Worm (Caenorhabditis elegans) whole organism, L3 larva: ENCODE measurements around the gene tag-280.

Source experiments
- R02D3.7 ChIP-seq: fragments of 150-350 bp; optimal IDR thresholded peaks from 2 replicates; lab custom pipeline; 2014; ENCODE audit warnings: missing biosample characterization, missing genetic modification characterization
- aly-2 ChIP-seq: fragments of 150-350 bp; optimal IDR thresholded peaks from 2 replicates; lab custom pipeline; 2014; ENCODE audit warnings: missing biosample characterization, missing genetic modification characterization
- ama-1 ChIP-seq: fragments of 150-350 bp; optimal IDR thresholded peaks from 2 replicates; lab custom pipeline; 2018
- ceh-16 ChIP-seq: sonication (generic microtip); optimal IDR thresholded peaks from 2 replicates; lab custom pipeline; 2017; ENCODE audit warnings: missing biosample characterization, missing genetic modification characterization
- ceh-28 ChIP-seq: fragments of 150-350 bp; optimal IDR thresholded peaks from 2 replicates; lab custom pipeline; 2014; ENCODE audit warnings: missing biosample characterization, missing genetic modification reagents, missing genetic modification characterization
- ceh-82 ChIP-seq: fragments of 150-350 bp; optimal IDR thresholded peaks from 2 replicates; lab custom pipeline; 2014; ENCODE audit warnings: missing biosample characterization, missing genetic modification characterization
- ceh-9 ChIP-seq: sonication (generic microtip); optimal IDR thresholded peaks from 2 replicates; lab custom pipeline; 2018; ENCODE audit warnings: missing biosample characterization, missing genetic modification characterization
- daf-12 ChIP-seq: fragments of 150-350 bp; optimal IDR thresholded peaks from 2 replicates; lab custom pipeline; 2014; ENCODE audit warnings: missing biosample characterization, missing genetic modification reagents, missing genetic modification characterization
- egl-5 ChIP-seq: fragments of 150-350 bp; optimal IDR thresholded peaks from 2 replicates; lab custom pipeline; 2017; ENCODE audit warnings: missing biosample characterization, missing genetic modification reagents, missing genetic modification characterization, inconsistent platforms
- elt-1 ChIP-seq: fragments of 150-350 bp; optimal IDR thresholded peaks from 2 replicates; lab custom pipeline; 2014; ENCODE audit warnings: missing biosample characterization, missing genetic modification characterization
- elt-2 ChIP-seq: sonication (generic microtip); optimal IDR thresholded peaks from 2 replicates; lab custom pipeline; 2016; ENCODE audit warnings: missing genetic modification reagents, mild to moderate bottlenecking, missing genetic modification characterization, missing compliant biosample characterization
- elt-3 ChIP-seq, 3 experiments: fragments of 150-350 bp in 1 of 3; sonication (generic microtip) in 2 of 3; optimal IDR thresholded peaks; 2 replicates in 2 of 3; 4 replicates in 1 of 3; lab custom pipeline; 2014 to 2017; ENCODE audit warnings: missing biosample characterization in 3 of 3, missing genetic modification characterization in 3 of 3
- eor-1 ChIP-seq, 2 experiments: fragments of 150-350 bp; optimal IDR thresholded peaks; 2 replicates each; lab custom pipeline; 2014 to 2018; ENCODE audit warnings: missing biosample characterization in 2 of 2, missing genetic modification characterization in 2 of 2
- fkh-2 ChIP-seq: fragments of 150-350 bp; optimal IDR thresholded peaks from 2 replicates; lab custom pipeline; 2014; ENCODE audit warnings: missing biosample characterization, missing genetic modification reagents, missing genetic modification characterization
- fos-1 ChIP-seq: fragments of 150-350 bp; optimal IDR thresholded peaks from 2 replicates; lab custom pipeline; 2014; ENCODE audit warnings: missing biosample characterization, missing genetic modification characterization
- jun-1 ChIP-seq: fragments of 150-350 bp; optimal IDR thresholded peaks from 2 replicates; lab custom pipeline; 2014; ENCODE audit warnings: missing biosample characterization, missing genetic modification reagents, missing genetic modification characterization
- mdl-1 ChIP-seq: fragments of 150-350 bp; optimal IDR thresholded peaks from 2 replicates; lab custom pipeline; 2014; ENCODE audit warnings: missing biosample characterization, missing genetic modification characterization
- mml-1 ChIP-seq: fragments of 150-350 bp; sonication (generic microtip); optimal IDR thresholded peaks from 3 replicates; lab custom pipeline; 2014; ENCODE audit warnings: missing biosample characterization, missing genetic modification characterization
- nfya-1 ChIP-seq: sonication (generic microtip); optimal IDR thresholded peaks from 2 replicates; lab custom pipeline; 2017; ENCODE audit warnings: missing genetic modification characterization, mild to moderate bottlenecking, missing compliant biosample characterization, antibody characterized with exemption, moderate library complexity; ENCODE audit not compliant: insufficient read depth
- nhr-11 ChIP-seq: fragments of 150-350 bp; optimal IDR thresholded peaks from 2 replicates; lab custom pipeline; 2014; ENCODE audit warnings: missing biosample characterization, missing genetic modification characterization
- nhr-23 ChIP-seq: fragments of 150-350 bp; optimal IDR thresholded peaks from 2 replicates; lab custom pipeline; 2014; ENCODE audit warnings: missing biosample characterization, missing genetic modification reagents, missing genetic modification characterization
- nhr-237 ChIP-seq: fragments of 150-350 bp; optimal IDR thresholded peaks from 2 replicates; lab custom pipeline; 2014; ENCODE audit warnings: missing biosample characterization, missing genetic modification characterization
- nhr-28 ChIP-seq: fragments of 150-350 bp; optimal IDR thresholded peaks from 2 replicates; lab custom pipeline; 2014; ENCODE audit warnings: missing biosample characterization, missing genetic modification characterization
- nhr-76 ChIP-seq: fragments of 150-350 bp; sonication (generic microtip); optimal IDR thresholded peaks from 5 replicates; lab custom pipeline; 2014; ENCODE audit warnings: missing biosample characterization, missing genetic modification characterization
- pha-4 ChIP-seq: fragments of 150-350 bp; optimal IDR thresholded peaks from 2 replicates; lab custom pipeline; 2014; ENCODE audit warnings: missing biosample characterization, missing genetic modification reagents, missing genetic modification characterization
- sea-2 ChIP-seq: fragments of 150-350 bp; sonication (generic microtip); optimal IDR thresholded peaks from 4 replicates; lab custom pipeline; 2014; ENCODE audit warnings: missing biosample characterization, missing genetic modification reagents, missing genetic modification characterization
- skn-1 ChIP-seq: fragments of 150-350 bp; optimal IDR thresholded peaks from 2 replicates; lab custom pipeline; 2014; ENCODE audit warnings: missing biosample characterization, missing genetic modification characterization
- snpc-4 ChIP-seq: fragments of 150-350 bp; optimal IDR thresholded peaks from 2 replicates; lab custom pipeline; 2014; ENCODE audit warnings: missing biosample characterization, missing genetic modification characterization
- unc-39 ChIP-seq: sonication (generic microtip); optimal IDR thresholded peaks from 4 replicates; lab custom pipeline; 2017; ENCODE audit warnings: missing biosample characterization, missing genetic modification characterization
- unc-62 ChIP-seq: fragments of 150-350 bp; sonication (generic microtip); optimal IDR thresholded peaks from 4 replicates; lab custom pipeline; 2014; ENCODE audit warnings: missing biosample characterization, missing genetic modification reagents, missing genetic modification characterization
- ztf-11 ChIP-seq: fragments of 150-350 bp; optimal IDR thresholded peaks from 2 replicates; lab custom pipeline; 2014; ENCODE audit warnings: missing biosample characterization, missing genetic modification characterization
- ztf-4 ChIP-seq: fragments of 150-350 bp; optimal IDR thresholded peaks from 2 replicates; lab custom pipeline; 2014; ENCODE audit warnings: missing biosample characterization, missing genetic modification characterization

The tag-280 gene

ce11 chrII:12462244-12462643, 1.8 kb downstream of the tag-280 start, which contains the start of gene F15A4.2:
Gene F15A4.2 (plus strand): TSS chrII:12462544.
- TF ChIP-seq eor-1 (tag; optimal IDR thresholded peaks at IDR 0.05; lab: Kevin White, UChicago) = no peak
- no peak for TF ChIP-seq elt-3 (tag; optimal IDR thresholded peaks at IDR 0.05; lab: Kevin White, UChicago)
- TF ChIP-seq aly-2 = no peak
- TF ChIP-seq ceh-9 (tag; lab: Kevin White, UChicago) = no peak
- no peak for TF ChIP-seq mml-1 (tag; lab: Kevin White, UChicago)
- TF ChIP-seq nhr-28 = no peak
- no peak for TF ChIP-seq mdl-1 (tag; lab: Kevin White, UChicago)
- TF ChIP-seq unc-62 (GFP tag; lab: Kevin White, UChicago) = no peak
- TF ChIP-seq elt-1 = no peak
- TF ChIP-seq skn-1 (tag; lab: Kevin White, UChicago) = no peak
- TF ChIP-seq sea-2 (GFP tag; lab: Kevin White, UChicago) = no peak
- no peak for TF ChIP-seq nhr-11
- TF ChIP-seq elt-2 (tag; lab: Kevin White, UChicago) = no peak
- no peak for TF ChIP-seq nhr-76 (tag; lab: Kevin White, UChicago)
- TF ChIP-seq egl-5 = no peak
- TF ChIP-seq nhr-237 (tag; lab: Kevin White, UChicago) = no peak
- no peak for TF ChIP-seq fkh-2 (tag; lab: Kevin White, UChicago)
- TF ChIP-seq ztf-4 (tag; lab: Kevin White, UChicago) = no peak
- TF ChIP-seq ama-1 (lab: Kevin White, UChicago) = no peak
- TF ChIP-seq, all 47 proteins: peak for 0

- TF ChIP-seq snpc-4 (no peak), skn-1 (tag; lab: Kevin White, UChicago) (no peak), mdl-1 (tag; lab: Kevin White, UChicago) (no peak), elt-1 (no peak), ztf-11 (tag; lab: Kevin White, UChicago) (no peak), ztf-4 (tag; lab: Kevin White, UChicago) (no peak), ama-1 (lab: Kevin White, UChicago) (no peak), nhr-23 (no peak), unc-62 (GFP tag; lab: Kevin White, UChicago) (no peak), daf-12 (tag; lab: Kevin White, UChicago) (no peak)
These were observed 5.1 kb downstream of the tag-280 start, which contains the start of gene sre-37 for ce11 chrII:12465557-12465956. Gene sre-37 (plus strand): TSS chrII:12465857.

ce11 chrII:12467047-12467446, 6.6 kb downstream of the tag-280 start, which contains the start of gene srg-16:
Gene srg-16 (plus strand): TSS chrII:12467133.
- TF ChIP-seq ztf-4 (tag; lab: Kevin White, UChicago) (no peak), snpc-4 (no peak), elt-3 (tag; optimal IDR thresholded peaks at IDR 0.05; lab: Kevin White, UChicago) (no peak), ama-1 (lab: Kevin White, UChicago) (no peak), elt-2 (tag; lab: Kevin White, UChicago) (no peak), R02D3.7 (no peak), nhr-237 (tag; lab: Kevin White, UChicago) (no peak), ceh-28 (tag; lab: Kevin White, UChicago) (no peak), pha-4 (tag; lab: Kevin White, UChicago) (no peak), jun-1 (tag; lab: Kevin White, UChicago) (no peak), ceh-82 (tag; lab: Kevin White, UChicago) (no peak), unc-62 (GFP tag; lab: Kevin White, UChicago) (no peak)

- no peak for TF ChIP-seq elt-1
- no peak for TF ChIP-seq nhr-11
- no peak for TF ChIP-seq ztf-11 (tag; lab: Kevin White, UChicago)
- TF ChIP-seq mdl-1 (tag; lab: Kevin White, UChicago) = no peak
- TF ChIP-seq fos-1 = no peak
- TF ChIP-seq nfya-1 (tag; lab: Kevin White, UChicago) = no peak
- TF ChIP-seq daf-12 (tag; lab: Kevin White, UChicago) = no peak
- no peak for TF ChIP-seq ceh-16 (tag; lab: Kevin White, UChicago)
- no peak for TF ChIP-seq unc-39 (tag; lab: Kevin White, UChicago)
- TF ChIP-seq nhr-23 = no peak
These were observed 10.8 kb downstream of the tag-280 start, which contains the start of the genes F15A4.5 and phat-8 for ce11 chrII:12471138-12471855. Gene F15A4.5 (minus strand): TSS chrII:12471238. Gene phat-8 (plus strand): TSS chrII:12471805.

- no peak for TF ChIP-seq elt-1
- TF ChIP-seq, all 47 proteins: peak for 0
These were observed 13.0 kb downstream of the tag-280 start, which contains the start of gene srg-17 for ce11 chrII:12473406-12473805. Gene srg-17 (plus strand): TSS chrII:12473706.
